Worm (Caenorhabditis elegans) whole organism, midembryonic: Measurements from ENCODE around the gene nspg-5.

Experiments
- T22C8.4 ChIP-seq: fragments of 200-800 bp; sonication (Bioruptor generic); IDR thresholded peaks from 2 replicates; pipeline ENCODE4 v1.3.6; 2022; ENCODE audit warnings: missing genetic modification characterization, missing compliant biosample characterization
- cog-1 ChIP-seq: sonication (generic microtip); optimal IDR thresholded peaks from 2 replicates; lab custom pipeline; 2016; ENCODE audit warnings: missing genetic modification characterization, missing compliant biosample characterization
- klf-2 ChIP-seq: fragments of 200-800 bp; sonication (Bioruptor generic); conservative IDR thresholded peaks from 2 replicates; pipeline ENCODE4 v1.3.6; 2022; ENCODE audit warnings: missing genetic modification reagents, missing genetic modification characterization, missing compliant biosample characterization
- med-1 ChIP-seq: sonication (generic microtip); optimal IDR thresholded peaks from 2 replicates; lab custom pipeline; 2017; ENCODE audit warnings: missing genetic modification characterization, mild to moderate bottlenecking, missing compliant biosample characterization, antibody characterized with exemption, missing genetic modification reagents; ENCODE audit not compliant: insufficient read depth
- tab-1 ChIP-seq: fragments of 200-800 bp; sonication (Bioruptor generic); IDR thresholded peaks from 2 replicates; pipeline ENCODE4 v1.3.6; 2022; ENCODE audit warnings: missing genetic modification characterization, missing compliant biosample characterization
- ztf-29 ChIP-seq: fragments of 200-800 bp; sonication (Bioruptor generic); IDR thresholded peaks from 2 replicates; pipeline ENCODE4 v1.3.6; 2022; ENCODE audit warnings: missing genetic modification reagents, missing genetic modification characterization, missing compliant biosample characterization

DNA sequence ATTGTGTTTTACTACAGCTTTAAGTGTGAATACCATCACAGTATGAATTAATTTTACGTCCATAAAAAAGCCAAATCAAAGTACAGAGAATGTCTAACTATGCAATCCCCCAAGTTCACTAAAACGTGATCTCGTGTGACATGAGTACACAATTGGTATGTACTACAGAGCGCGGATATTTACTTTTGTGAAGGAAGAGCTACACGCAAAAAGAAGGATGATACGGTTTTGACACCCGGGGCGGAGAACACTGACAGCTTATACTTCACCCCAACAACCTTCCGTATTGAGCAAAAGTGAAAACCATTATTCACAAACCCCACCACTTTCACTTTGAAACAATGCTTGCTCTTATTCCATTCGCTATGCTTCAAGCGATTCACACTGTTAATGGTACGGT lies at the start of gene nspg-5:
- TF ChIP-seq T22C8.4 (no peak), klf-2 (GFP tag; lab: Robert Waterston, UW) (no peak), ztf-29 (no peak), med-1 (GFP tag; lab: Kevin White, UChicago) (no peak), tab-1 (GFP tag; lab: Robert Waterston, UW) (no peak), cog-1 (tag; lab: Kevin White, UChicago) (no peak)
